Fruit fly (Drosophila melanogaster) whole organism, embryonic: ENCODE results near the gene eEF1delta.

Source experiments
- CG16863 ChIP-seq: fragments of 200-800 bp; sonication (Bioruptor generic); optimal IDR thresholded peaks from 3 replicates; lab custom pipeline; 2016; ENCODE audit warnings: missing biosample characterization, missing genetic modification characterization
- bcd ChIP-seq: fragments of 200-800 bp; sonication (Bioruptor generic); optimal IDR thresholded peaks from 2 replicates; lab custom pipeline; 2017; ENCODE audit warnings: missing biosample characterization, mild to moderate bottlenecking, missing genetic modification characterization
- chinmo ChIP-seq: fragments of 200-800 bp; sonication (Bioruptor generic); IDR thresholded peaks from 4 replicates; pipeline ENCODE4 v1.3.6; 2022; ENCODE audit warnings: missing biosample characterization, missing genetic modification characterization; ENCODE audit not compliant: partially characterized antibody
- gsb-n ChIP-seq: fragments of 200-800 bp; sonication (Bioruptor generic); optimal IDR thresholded peaks from 3 replicates; lab custom pipeline; 2018; ENCODE audit warnings: missing biosample characterization, mild to moderate bottlenecking, missing genetic modification characterization
- ken ChIP-seq: fragments of 200-800 bp; sonication (Bioruptor generic); IDR thresholded peaks from 3 replicates; pipeline ENCODE4 v1.3.6; 2022; ENCODE audit warnings: missing biosample characterization, missing genetic modification characterization
- org-1 ChIP-seq: fragments of 200-800 bp; sonication (Bioruptor generic); optimal IDR thresholded peaks from 2 replicates; lab custom pipeline; 2017; ENCODE audit warnings: missing biosample characterization, missing genetic modification characterization
- pan ChIP-seq, 4 experiments: fragments of >200 bp in 3 of 4; fragments of 200-800 bp in 1 of 4; sonication (Bioruptor generic) in 1 of 4; optimal IDR thresholded peaks in 3 of 4; IDR thresholded peaks in 1 of 4; 2 replicates each; pipeline versions ENCODE4 v1.3.6 to Lab custom; 2017 to 2022; ENCODE audit warnings: missing biosample characterization in 2 of 4, missing genetic modification characterization in 2 of 4, mixed read lengths in 1 of 4
- salm ChIP-seq: fragments of 200-800 bp; sonication (Bioruptor generic); optimal IDR thresholded peaks from 2 replicates; lab custom pipeline; 2018; ENCODE audit warnings: missing biosample characterization, mild to moderate bottlenecking, missing genetic modification characterization
- slp2 ChIP-seq: fragments of 200-800 bp; sonication (Bioruptor generic); optimal IDR thresholded peaks from 2 replicates; lab custom pipeline; 2016; ENCODE audit warnings: missing biosample characterization, missing genetic modification characterization
- sqz ChIP-seq: fragments of 200-800 bp; sonication (Bioruptor generic); optimal IDR thresholded peaks from 3 replicates; lab custom pipeline; 2018; ENCODE audit warnings: missing biosample characterization, mild to moderate bottlenecking, missing genetic modification characterization
- ssp ChIP-seq: fragments of 200-800 bp; sonication (Bioruptor generic); IDR thresholded peaks from 2 replicates; pipeline ENCODE4 v1.3.6; 2022; ENCODE audit warnings: missing biosample characterization, missing genetic modification characterization
- vvl ChIP-seq: fragments of 200-800 bp; sonication (Bioruptor generic); IDR thresholded peaks from 2 replicates; pipeline ENCODE4 v1.3.6; 2022; ENCODE audit warnings: missing biosample characterization, missing genetic modification characterization

DNA sequence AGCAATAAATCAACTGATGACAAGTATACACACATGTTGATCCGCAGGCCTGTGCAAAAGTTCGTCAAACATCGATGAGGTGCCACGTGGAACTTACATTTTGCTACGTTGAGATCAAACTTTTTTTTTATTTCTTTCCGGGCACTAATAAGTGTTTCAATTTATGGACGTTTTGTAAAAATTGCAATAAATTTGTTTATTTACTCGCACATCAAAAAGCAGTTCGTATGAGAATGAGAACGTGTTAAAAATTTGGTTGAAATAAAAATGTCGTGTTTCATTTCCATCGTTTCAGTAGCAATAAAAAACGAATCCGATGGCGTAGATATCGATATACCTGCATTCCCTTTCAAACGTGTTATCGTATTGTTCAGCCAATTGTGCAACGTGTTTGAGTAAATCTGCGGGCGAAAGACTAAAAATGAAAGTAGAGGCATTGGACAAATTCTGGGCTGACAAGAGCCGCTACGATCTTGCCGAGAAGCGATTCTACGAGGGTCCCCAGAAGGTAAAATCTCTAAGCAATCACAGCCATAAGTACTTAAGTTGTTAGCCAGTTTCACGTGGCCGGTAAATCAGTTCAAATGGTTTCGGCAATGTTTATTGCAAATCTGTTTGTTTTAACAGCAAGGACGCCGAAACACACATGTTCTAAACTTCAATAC is at the start of gene eEF1delta:
- TF ChIP-seq CG16863 (no peak), pan (optimal IDR thresholded peaks at IDR 0.05; lab: Kevin White, UChicago) (no peak), pan (GFP tag; optimal IDR thresholded peaks at IDR 0.05 in 1 of 2, IDR thresholded peaks at IDR 0.05 in 1 of 2) (no peak), ken (GFP tag; lab: Robert Waterston, UW) (no peak), slp2 (GFP tag; lab: Kevin White, UChicago) (no peak), bcd (GFP tag; lab: Kevin White, UChicago) (no peak), chinmo (GFP tag; lab: Robert Waterston, UW) (no peak), sqz (GFP tag; lab: Kevin White, UChicago) (no peak), vvl (GFP tag; lab: Robert Waterston, UW) (no peak), ssp (GFP tag; lab: Robert Waterston, UW) (peak; percentile 93), salm (tag; lab: Kevin White, UChicago) (no peak), org-1 (GFP tag; lab: Kevin White, UChicago) (no peak), gsb-n (tag; lab: Kevin White, UChicago) (no peak)
